Worm (Caenorhabditis elegans): Measurements from ENCODE around the gene C28H8.7.

C28H8.7 gene

ce11 chrIII:5886893-5887292, at the start of gene C28H8.7:
Gene C28H8.7 (minus strand): TSS chrIII:5886993.
- TF ChIP-seq F37D6.2 (tag; optimal IDR thresholded peaks at IDR 0.05) (no peak), unc-39 (tag; optimal IDR thresholded peaks at IDR 0.05) (no peak), madf-5 (GFP tag; IDR thresholded peaks at IDR 0.05) (no peak), skn-1 (tag; optimal IDR thresholded peaks at IDR 0.05) (no peak), Y105C5A.15 (GFP tag; IDR thresholded peaks at IDR 0.05) (no peak), lir-3 (tag; optimal IDR thresholded peaks at IDR 0.05) (no peak), nhr-6 (tag; optimal IDR thresholded peaks at IDR 0.05) (no peak), nhr-28 (tag; optimal IDR thresholded peaks at IDR 0.05) (no peak), nhr-102 (tag; optimal IDR thresholded peaks at IDR 0.05) (no peak), ceh-20 (GFP tag; IDR thresholded peaks at IDR 0.05) (no peak), cey-2 (tag; optimal IDR thresholded peaks at IDR 0.05; ENCODE audit: borderline replicate concordance, insufficient read depth) (no peak), aha-1 (tag) (no peak), ztf-7 (tag; optimal IDR thresholded peaks at IDR 0.05) (no peak), lin-29 (GFP tag; IDR thresholded peaks at IDR 0.05) (no peak), hmg-1.1 (GFP tag; IDR thresholded peaks at IDR 0.05) (no peak), madf-9 (GFP tag; conservative IDR thresholded peaks at IDR 0.05) (no peak), snpc-1.2 (GFP tag; IDR thresholded peaks at IDR 0.05) (no peak), snpc-4 (tag; optimal IDR thresholded peaks at IDR 0.05) (no peak), arid-1 (GFP tag; conservative IDR thresholded peaks at IDR 0.05) (no peak), lin-38 (GFP tag; IDR thresholded peaks at IDR 0.05) (no peak)

DNA sequence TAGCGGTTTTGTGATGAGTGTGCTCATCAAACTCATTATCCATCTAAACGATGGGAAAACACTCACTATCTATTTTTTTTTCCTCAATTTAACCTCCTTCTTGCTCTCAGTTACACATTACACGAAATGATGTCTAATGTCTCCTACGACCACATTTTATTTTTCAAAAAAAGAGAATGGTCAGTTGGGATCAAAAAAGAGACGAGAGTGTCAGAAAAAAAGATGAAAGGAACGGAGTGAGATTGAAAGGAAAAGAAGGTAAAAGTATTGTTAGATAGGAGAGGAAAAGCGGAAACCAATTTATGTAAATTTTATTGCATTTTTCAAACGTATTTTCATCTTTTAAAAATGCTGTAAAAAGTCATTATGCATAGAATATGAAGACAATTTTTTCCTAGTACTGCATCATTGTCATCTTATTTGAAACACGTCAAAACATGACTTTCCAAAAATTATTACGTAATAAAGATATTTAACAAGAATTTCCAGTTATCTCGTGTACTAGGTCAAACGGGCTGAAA, 47.4 kb upstream of the C28H8.7 start:
- no peak for TF ChIP-seq T20F7.1 (GFP tag; optimal IDR thresholded peaks at IDR 0.05)
- TF ChIP-seq hlh-11 (tag; optimal IDR thresholded peaks at IDR 0.05): no peak
- TF ChIP-seq fkh-10 (GFP tag; optimal IDR thresholded peaks at IDR 0.05): peak; percentile 59
- TF ChIP-seq ceh-62 (tag; optimal IDR thresholded peaks at IDR 0.05): no peak

DNA sequence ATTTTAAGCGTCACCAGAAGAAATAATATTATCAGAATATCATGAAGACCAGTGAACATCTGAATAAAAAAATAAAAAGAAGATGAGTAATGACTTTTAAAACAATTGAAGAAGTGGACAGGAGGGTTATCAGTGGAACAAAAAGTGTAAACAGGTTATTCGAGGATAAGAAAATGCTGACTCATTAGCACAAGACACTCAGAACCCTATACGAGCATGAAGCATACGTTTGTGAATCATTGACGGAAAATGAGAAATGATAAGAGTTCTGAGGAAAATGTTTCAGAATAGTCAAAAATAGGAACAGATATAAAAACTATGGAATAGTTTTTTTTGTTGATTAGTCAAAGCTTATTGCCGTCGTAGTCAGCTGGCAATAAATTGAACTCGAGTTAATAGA, 46.1 kb upstream of the C28H8.7 start, which contains the start of gene zmp-1:
zmp-1 (minus strand) TSS at position 101 of the 400 bp plus-strand sequence.
- TF ChIP-seq daf-16 (GFP tag; optimal IDR thresholded peaks at IDR 0.05): no peak
- TF ChIP-seq daf-16 (tag; optimal IDR thresholded peaks at IDR 0.05): peak; percentile 67
- no peak for TF ChIP-seq lin-29 (GFP tag; IDR thresholded peaks at IDR 0.05)

ce11 chrIII:5931433-5931994, 44.7 kb upstream of the C28H8.7 start, which contains the start of gene EGAP1.5:
Gene EGAP1.5 (plus strand): TSS chrIII:5931721.
- no peak for TF ChIP-seq dve-1 (tag; optimal IDR thresholded peaks at IDR 0.05; ENCODE audit: insufficient read depth)
- peak; percentile 15 for TF ChIP-seq hlh-11 (tag; optimal IDR thresholded peaks at IDR 0.05)

DNA sequence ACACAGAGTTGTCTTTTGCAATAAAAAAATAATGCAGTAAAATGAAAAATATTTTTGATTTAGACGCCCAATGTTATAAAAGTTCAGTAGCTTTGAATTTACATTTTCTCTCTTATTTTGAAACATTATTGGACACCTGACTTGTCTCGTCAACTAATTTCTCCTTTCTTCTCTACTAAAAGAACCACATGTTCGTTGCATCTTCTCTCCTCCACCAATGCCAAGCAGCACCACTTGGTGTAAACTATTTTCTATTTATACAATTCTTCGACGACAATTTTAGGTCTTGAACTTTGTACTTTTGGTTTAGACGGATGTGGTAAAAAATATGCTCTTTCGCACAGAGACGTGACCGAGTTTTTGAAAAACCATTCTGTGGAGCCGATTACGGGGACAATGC, 43.9 kb upstream of the C28H8.7 start:
- TF ChIP-seq daf-16 (GFP tag; optimal IDR thresholded peaks at IDR 0.05) (peak in 1 of 2 experiments; percentile 19), daf-16 (tag; optimal IDR thresholded peaks at IDR 0.05) (no peak), mdt-29 (GFP tag; IDR thresholded peaks at IDR 0.05) (no peak), hlh-30 (tag; optimal IDR thresholded peaks at IDR 0.05; ENCODE audit: insufficient read depth) (peak; percentile 14)

DNA sequence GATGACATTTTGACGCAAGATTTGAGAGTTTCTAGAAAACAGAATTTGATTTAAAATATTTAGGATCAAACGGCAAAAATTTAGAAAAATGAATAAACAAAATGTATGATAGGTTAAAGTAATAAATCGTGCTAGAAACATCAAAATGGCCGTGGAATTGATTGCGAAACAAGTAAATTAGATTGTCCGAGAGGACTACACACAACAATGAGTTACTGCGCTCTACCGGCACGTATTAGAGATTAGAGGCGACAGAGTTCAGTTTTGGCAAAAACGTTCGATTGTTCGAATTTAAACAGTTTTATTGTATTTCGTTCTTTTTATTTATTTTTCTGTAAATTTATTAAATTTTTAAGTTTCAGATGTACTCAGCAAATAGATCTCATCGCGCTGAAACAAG, 38.9 kb upstream of the C28H8.7 start, which contains the start of the genes dnc-2 and bcl-7:
dnc-2 (minus strand) TSS at position 33 of the 400 bp plus-strand sequence.
bcl-7 (plus strand) TSS at position 363 of the 400 bp plus-strand sequence.
- TF ChIP-seq lin-15B (tag; optimal IDR thresholded peaks at IDR 0.05): no peak
- TF ChIP-seq ceh-20 (GFP tag; IDR thresholded peaks at IDR 0.05): no peak
- no peak for TF ChIP-seq spr-1 (tag; optimal IDR thresholded peaks at IDR 0.05)
- TF ChIP-seq ctbp-1 (GFP tag; IDR thresholded peaks at IDR 0.05): no peak
- no peak for TF ChIP-seq ces-1 (GFP tag; optimal IDR thresholded peaks at IDR 0.05)
- no peak for TF ChIP-seq lin-29 (GFP tag; IDR thresholded peaks at IDR 0.05)
- no peak for TF ChIP-seq arid-1 (GFP tag; conservative IDR thresholded peaks at IDR 0.05)
- TF ChIP-seq ztf-11 (tag; optimal IDR thresholded peaks at IDR 0.05): no peak
- no peak for TF ChIP-seq ZK337.2 (GFP tag; IDR thresholded peaks at IDR 0.05)
- TF ChIP-seq unc-130 (GFP tag; optimal IDR thresholded peaks at IDR 0.05): no peak
- peak in 1 of 2 experiments; percentile 28 for TF ChIP-seq hif-1 (tag; optimal IDR thresholded peaks at IDR 0.05)
- no peak for TF ChIP-seq attf-4 (tag; optimal IDR thresholded peaks at IDR 0.05)
- no peak for TF ChIP-seq madf-9 (GFP tag; conservative IDR thresholded peaks at IDR 0.05)
- TF ChIP-seq mep-1 (tag; optimal IDR thresholded peaks at IDR 0.05): peak; percentile 38
- TF ChIP-seq zip-11 (GFP tag; IDR thresholded peaks at IDR 0.05): no peak
- no peak for TF ChIP-seq madf-5 (GFP tag; IDR thresholded peaks at IDR 0.05)
- TF ChIP-seq T20F7.1 (GFP tag; optimal IDR thresholded peaks at IDR 0.05): peak; percentile 23
- TF ChIP-seq php-3 (GFP tag; IDR thresholded peaks at IDR 0.05): no peak
- TF ChIP-seq ztf-7 (tag; optimal IDR thresholded peaks at IDR 0.05): no peak
- TF ChIP-seq dve-1 (tag; optimal IDR thresholded peaks at IDR 0.05; ENCODE audit: insufficient read depth): peak; percentile 37

Data from whole organism, L4 larva.